Worm (Caenorhabditis elegans) whole organism, L4 larva: ENCODE results near the gene T20D4.12.

Experiments
- T26A8.4 ChIP-seq: fragments of 200-800 bp; sonication (Bioruptor generic); IDR thresholded peaks from 2 replicates; pipeline ENCODE4 v1.3.6; 2022; ENCODE audit warnings: missing genetic modification characterization, missing compliant biosample characterization
- mxl-3 ChIP-seq: fragments of 200-800 bp; sonication (Bioruptor generic); optimal IDR thresholded peaks from 2 replicates; lab custom pipeline; 2018; ENCODE audit warnings: mild to moderate bottlenecking, missing genetic modification characterization, missing compliant biosample characterization

- no peak for TF ChIP-seq T26A8.4
- no peak for TF ChIP-seq mxl-3
These were observed 39.8 kb upstream of the T20D4.12 start, which contains the start of gene scrm-3 for ce11 chrV:3357106-3357505.
